Fruit fly (Drosophila melanogaster): ENCODE results near the gene CG4496.

CG4496 gene

DNA sequence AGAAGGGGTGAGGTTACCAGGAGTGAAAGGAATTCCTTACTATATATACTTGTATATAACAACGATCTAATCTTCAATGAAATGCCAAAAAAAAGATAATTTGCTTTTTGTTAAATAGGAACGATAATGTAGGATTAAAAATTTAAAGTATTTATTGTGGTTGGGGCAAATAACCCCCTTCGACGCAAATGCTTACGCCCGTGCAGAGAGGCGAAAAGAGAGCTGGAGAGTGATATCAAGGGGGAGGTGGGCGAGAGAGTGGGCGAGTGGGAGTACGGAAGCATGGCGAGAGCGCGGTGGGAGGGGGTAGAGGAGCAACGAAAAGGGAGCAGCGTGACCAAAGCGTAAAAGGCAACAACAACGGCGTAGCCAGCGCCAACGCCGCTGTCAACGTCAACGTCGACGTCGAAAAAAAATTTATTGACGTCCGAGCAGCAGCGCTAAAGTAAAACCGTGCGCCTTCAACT is 1.2 kb downstream of the CG4496 start (continued):
- TF ChIP-seq row (GFP tag; IDR thresholded peaks at IDR 0.05) (peak; percentile 99), CG18764 (GFP tag; optimal IDR thresholded peaks at IDR 0.05) (peak; percentile 93), org-1 (GFP tag; optimal IDR thresholded peaks at IDR 0.05) (peak; percentile 99), CG11398 (GFP tag; optimal IDR thresholded peaks at IDR 0.05) (peak; percentile 91), CG10431 (GFP tag; optimal IDR thresholded peaks at IDR 0.05) (peak; percentile 91), Dad (GFP tag; optimal IDR thresholded peaks at IDR 0.05) (peak; percentile 96), CG31388 (GFP tag; optimal IDR thresholded peaks at IDR 0.05) (peak; percentile 92), br (optimal IDR thresholded peaks at IDR 0.05) (no peak), Ptx1 (GFP tag; IDR thresholded peaks at IDR 0.05) (peak; percentile 99), kay (GFP tag; optimal IDR thresholded peaks at IDR 0.05) (peak; percentile 96), CG15073 (GFP tag; optimal IDR thresholded peaks at IDR 0.05) (peak; percentile 85), CG3281 (GFP tag; optimal IDR thresholded peaks at IDR 0.05) (peak; percentile 97), salm (tag; optimal IDR thresholded peaks at IDR 0.05) (peak; percentile 96), Spps (tag; optimal IDR thresholded peaks at IDR 0.05) (peak; percentile 91), HLH54F (GFP tag; optimal IDR thresholded peaks at IDR 0.05) (peak; percentile 97), BtbVII (GFP tag; optimal IDR thresholded peaks at IDR 0.05) (peak; percentile 97), PHDP (tag; optimal IDR thresholded peaks at IDR 0.05) (peak; percentile 99), E2f2 (GFP tag; IDR thresholded peaks at IDR 0.05) (peak; percentile 88), cad (GFP tag; optimal IDR thresholded peaks at IDR 0.05) (no peak), CG4360 (GFP tag; IDR thresholded peaks at IDR 0.05) (peak; percentile 81), CoRest (tag; optimal IDR thresholded peaks at IDR 0.05) (peak; percentile 99), CkIIα-i1 (GFP tag; IDR thresholded peaks at IDR 0.05) (peak; percentile 74), bcd (GFP tag; optimal IDR thresholded peaks at IDR 0.05) (peak; percentile 98), wek (GFP tag; optimal IDR thresholded peaks at IDR 0.05) (peak; percentile 86), lab (GFP tag; optimal IDR thresholded peaks at IDR 0.05) (peak; percentile 99), jing (GFP tag; optimal IDR thresholded peaks at IDR 0.05) (peak; percentile 95), CG5245 (GFP tag; optimal IDR thresholded peaks at IDR 0.05) (peak; percentile 96), nmo (GFP tag; optimal IDR thresholded peaks at IDR 0.05) (peak; percentile 99), CG14667 (GFP tag; IDR thresholded peaks at IDR 0.05) (peak; percentile 98), HLHmδ (GFP tag; optimal IDR thresholded peaks at IDR 0.05) (no peak), CG6175 (GFP tag; IDR thresholded peaks at IDR 0.05) (peak; percentile 94), al (GFP tag; IDR thresholded peaks at IDR 0.05) (peak; percentile 97), CG1602 (GFP tag; optimal IDR thresholded peaks at IDR 0.05) (peak; percentile 97), Max (GFP tag; optimal IDR thresholded peaks at IDR 0.05) (peak; percentile 97), zen2 (GFP tag; IDR thresholded peaks at IDR 0.05; ENCODE audit: partially characterized antibody) (no peak), Poxn (GFP tag; IDR thresholded peaks at IDR 0.05) (peak; percentile 93), MESR4 (GFP tag; optimal IDR thresholded peaks at IDR 0.05) (peak; percentile 67), Nf-YA (GFP tag; IDR thresholded peaks at IDR 0.05) (peak; percentile 94), Vsx1 (GFP tag; optimal IDR thresholded peaks at IDR 0.05) (peak; percentile 93), CG4282 (GFP tag; optimal IDR thresholded peaks at IDR 0.05) (peak; percentile 88), Stat92E (GFP tag; optimal IDR thresholded peaks at IDR 0.05) (peak in 1 of 3 experiments; percentile 88), twi (tag; optimal IDR thresholded peaks at IDR 0.05) (peak; percentile 92), CG12155 (GFP tag; optimal IDR thresholded peaks at IDR 0.05) (peak; percentile 97), Usf (GFP tag; optimal IDR thresholded peaks at IDR 0.05) (peak; percentile 95), CG2678 (tag; optimal IDR thresholded peaks at IDR 0.05) (peak; percentile 99), NFAT (GFP tag; IDR thresholded peaks at IDR 0.05) (peak; percentile 96), run (tag; optimal IDR thresholded peaks at IDR 0.05) (peak; percentile 98), Mrtf (GFP tag; IDR thresholded peaks at IDR 0.05) (peak; percentile 98), CG4424 (GFP tag; optimal IDR thresholded peaks at IDR 0.05) (peak; percentile 97), CG11456 (GFP tag; IDR thresholded peaks at IDR 0.05) (peak; percentile 97), CG7963 (GFP tag; IDR thresholded peaks at IDR 0.05; ENCODE audit: partially characterized antibody) (no peak)

Measured in whole organism, embryonic.